Worm (Caenorhabditis elegans) whole organism, L4/young adult: ENCODE results near the gene grp-1.

Experiments
- W03F9.2 ChIP-seq: fragments of 150-350 bp; optimal IDR thresholded peaks from 2 replicates; lab custom pipeline; 2014; ENCODE audit warnings: missing biosample characterization, missing genetic modification characterization
- dao-5 ChIP-seq: sonication (generic microtip); optimal IDR thresholded peaks from 2 replicates; lab custom pipeline; 2016; ENCODE audit warnings: missing genotype, missing genetic modification characterization, moderate library complexity, missing compliant biosample characterization
- him-1 ChIP-seq: sonication (generic microtip); optimal IDR thresholded peaks from 2 replicates; lab custom pipeline; 2016; ENCODE audit warnings: missing genotype, missing genetic modification reagents, missing genetic modification characterization, missing compliant biosample characterization

DNA sequence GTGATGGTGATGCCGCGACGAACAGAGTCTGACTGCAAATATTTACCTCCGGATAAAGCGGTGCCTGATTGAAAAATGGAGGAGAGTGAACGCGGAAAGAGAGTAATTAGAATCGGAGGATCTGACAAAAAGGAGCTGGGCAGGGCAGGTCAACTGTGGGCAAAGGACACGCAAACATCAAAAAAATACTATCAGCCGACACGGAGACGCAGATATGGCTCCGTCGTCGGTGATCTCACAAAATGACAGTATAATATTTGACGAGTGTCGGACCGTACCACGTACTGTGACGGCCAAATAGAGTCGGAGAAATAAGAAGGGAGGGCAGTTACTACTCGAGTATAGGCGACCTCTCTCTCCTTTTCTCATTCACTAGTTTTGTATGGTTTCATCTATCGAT lies 47.0 kb downstream of the grp-1 start:
- no peak for TF ChIP-seq dao-5
- TF ChIP-seq him-1, result no peak
- TF ChIP-seq W03F9.2 (tag; lab: Kevin White, UChicago), result no peak
